Fruit fly (Drosophila melanogaster): ENCODE measurements around the gene CG13901.
A peak's percentile ranks its signal among the peaks of the same experiment; 100 is the strongest.

Gene CG13901

DNA sequence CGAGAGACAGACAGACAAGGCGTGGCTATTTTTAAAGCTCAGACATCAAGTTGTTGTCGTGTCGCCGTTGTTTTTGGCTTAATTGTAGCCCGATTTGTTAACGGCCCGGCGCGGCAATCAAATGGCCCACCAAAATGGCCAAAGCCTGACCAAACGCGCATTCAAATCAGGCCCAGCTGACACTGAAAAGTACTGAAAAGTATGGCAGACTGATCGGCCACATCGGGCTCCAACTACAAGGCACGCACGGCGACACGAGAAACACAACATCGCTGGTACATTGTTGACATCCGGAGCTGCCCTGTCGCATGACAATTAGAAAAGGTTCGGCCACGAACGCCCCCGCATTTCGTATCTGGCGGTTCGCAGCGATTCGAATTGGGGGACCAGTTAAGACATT is 25.8 kb downstream of the CG13901 start (continued):
- peak; percentile 56 for TF ChIP-seq CG13894 (tag; optimal IDR thresholded peaks at IDR 0.05)
- TF ChIP-seq chinmo (GFP tag; IDR thresholded peaks at IDR 0.05; ENCODE audit: partially characterized antibody): 0 out of 4 replicates have a peak, but pooled peaks have one; percentile 49
- TF ChIP-seq CG12769 (tag; optimal IDR thresholded peaks at IDR 0.05): peak; percentile 17
- 0 out of 2 replicates have a peak, but pooled peaks have one; percentile 6 for TF ChIP-seq Awh (GFP tag; IDR thresholded peaks at IDR 0.05)
- TF ChIP-seq CG3847 (GFP tag; IDR thresholded peaks at IDR 0.05): no peak
- 0 out of 3 replicates have a peak, but pooled peaks have one; percentile 31 for TF ChIP-seq zfh1 (GFP tag; IDR thresholded peaks at IDR 0.05)
- TF ChIP-seq B-H1 (GFP tag; IDR thresholded peaks at IDR 0.05): no peak
- no peak for TF ChIP-seq CkIIα-i1 (GFP tag; IDR thresholded peaks at IDR 0.05)
- no peak for TF ChIP-seq CG1792 (GFP tag; optimal IDR thresholded peaks at IDR 0.05)
- peak; percentile 87 for TF ChIP-seq kni (GFP tag; optimal IDR thresholded peaks at IDR 0.05)
- TF ChIP-seq z (GFP tag; IDR thresholded peaks at IDR 0.05): no peak
- TF ChIP-seq CG7928 (GFP tag; optimal IDR thresholded peaks at IDR 0.05): no peak
- no peak for TF ChIP-seq h (optimal IDR thresholded peaks at IDR 0.05)
- TF ChIP-seq pum (GFP tag; optimal IDR thresholded peaks at IDR 0.05): no peak
- no peak for TF ChIP-seq ewg (GFP tag; optimal IDR thresholded peaks at IDR 0.05)
- TF ChIP-seq mirr (GFP tag; optimal IDR thresholded peaks at IDR 0.05): peak; percentile 63
- TF ChIP-seq Poxn (GFP tag; IDR thresholded peaks at IDR 0.05): no peak
- no peak for TF ChIP-seq ems (GFP tag; optimal IDR thresholded peaks at IDR 0.05)
- TF ChIP-seq rib (GFP tag; IDR thresholded peaks at IDR 0.05): 0 out of 2 replicates have a peak, but pooled peaks have one; percentile 23
- no peak for TF ChIP-seq CG30020 (tag; optimal IDR thresholded peaks at IDR 0.05)
- peak; percentile 28 for TF ChIP-seq Deaf1 (tag; optimal IDR thresholded peaks at IDR 0.05)
- TF ChIP-seq zfh2 (GFP tag; optimal IDR thresholded peaks at IDR 0.05): no peak
- no peak for TF ChIP-seq CG11093 (GFP tag; IDR thresholded peaks at IDR 0.05)
- TF ChIP-seq Hr3 (GFP tag; optimal IDR thresholded peaks at IDR 0.05): no peak
- no peak for TF ChIP-seq CG7271 (tag; optimal IDR thresholded peaks at IDR 0.05)
- TF ChIP-seq CTCF (GFP tag; optimal IDR thresholded peaks at IDR 0.05): no peak
- no peak for TF ChIP-seq unc-4 (GFP tag; IDR thresholded peaks at IDR 0.05; ENCODE audit: partially characterized antibody)
- TF ChIP-seq ken (GFP tag; IDR thresholded peaks at IDR 0.05): no peak
- no peak for TF ChIP-seq TFAM (GFP tag; optimal IDR thresholded peaks at IDR 0.05)
- no peak for TF ChIP-seq CG11696 (GFP tag; IDR thresholded peaks at IDR 0.05)
- TF ChIP-seq ttk (GFP tag; IDR thresholded peaks at IDR 0.05): 0 out of 2 replicates have a peak, but pooled peaks have one; percentile 7
- no peak for TF ChIP-seq Hmr (GFP tag; optimal IDR thresholded peaks at IDR 0.05)
- TF ChIP-seq disco-r (GFP tag; optimal IDR thresholded peaks at IDR 0.05): no peak
- no peak for TF ChIP-seq CG4617 (GFP tag; optimal IDR thresholded peaks at IDR 0.05; ENCODE audit: borderline replicate concordance)
- no peak for TF ChIP-seq Doc2 (GFP tag; IDR thresholded peaks at IDR 0.05)
- no peak for TF ChIP-seq Stat92E (GFP tag; optimal IDR thresholded peaks at IDR 0.05)
- peak; percentile 0 for TF ChIP-seq cwo (GFP tag; optimal IDR thresholded peaks at IDR 0.05)
- no peak for TF ChIP-seq nom (GFP tag; optimal IDR thresholded peaks at IDR 0.05)
- TF ChIP-seq cad (GFP tag; optimal IDR thresholded peaks at IDR 0.05): no peak
- no peak for TF ChIP-seq Xrp1 (GFP tag; IDR thresholded peaks at IDR 0.05)
- TF ChIP-seq Nf-YA (GFP tag; IDR thresholded peaks at IDR 0.05): no peak
- TF ChIP-seq CG15601 (tag; optimal IDR thresholded peaks at IDR 0.05): no peak
- TF ChIP-seq ci (GFP tag; IDR thresholded peaks at IDR 0.05): peak; percentile 19; the same call in 1 of the 3 replicates
- TF ChIP-seq CG10543 (GFP tag; optimal IDR thresholded peaks at IDR 0.05): peak; percentile 52
- no peak for TF ChIP-seq odd (GFP tag; optimal IDR thresholded peaks at IDR 0.05)
- no peak for TF ChIP-seq run (tag; optimal IDR thresholded peaks at IDR 0.05)
- TF ChIP-seq sens (GFP tag): peak; percentile 53
- peak; percentile 64 for TF ChIP-seq abd-A (tag; optimal IDR thresholded peaks at IDR 0.05)
- no peak for TF ChIP-seq CG9437 (GFP tag; optimal IDR thresholded peaks at IDR 0.05)

All from whole organism, embryonic.